Comparison of ENCODE assay signal across 4 worm cellular contexts in the genomic region with DNA sequence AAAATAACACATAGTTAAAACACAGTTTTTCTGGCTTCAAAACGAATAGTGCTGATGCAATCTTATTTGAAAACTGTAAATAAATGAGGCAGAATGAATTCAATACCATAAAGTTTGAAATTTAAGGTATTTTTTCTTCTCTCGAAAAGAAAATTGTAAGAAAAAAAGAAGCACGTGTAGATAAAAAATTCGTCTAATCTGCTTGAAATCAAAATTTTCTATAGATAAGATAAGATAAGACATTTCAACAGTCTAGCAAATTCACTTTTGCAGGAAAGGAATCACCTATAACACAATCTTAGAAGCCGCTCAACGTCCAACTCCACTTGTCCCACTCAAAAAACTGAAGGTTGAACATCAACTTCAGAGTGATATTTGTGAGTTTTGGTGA.
TF ChIP-seq lines count a peak whose summit lies in the region.

No protein-coding gene starts in this region.

TF ChIP-seq in whole organism, L1 larva, 84 proteins besides CTCF, POLR2A, EP300 and RAD21:
- no peak for TF ChIP-seq ceh-82 (tag; optimal IDR thresholded peaks at IDR 0.05; lab: Kevin White, UChicago)
- TF ChIP-seq ceh-90 (tag; optimal IDR thresholded peaks at IDR 0.05; lab: Kevin White, UChicago) = no peak
- TF ChIP-seq elt-2 (tag; optimal IDR thresholded peaks at IDR 0.05; lab: Kevin White, UChicago) = peak; percentile 78
- TF ChIP-seq hlh-4 (tag; optimal IDR thresholded peaks at IDR 0.05; lab: Kevin White, UChicago) = no peak
- no peak for TF ChIP-seq lin-13 (GFP tag; optimal IDR thresholded peaks at IDR 0.05; lab: Kevin White, UChicago)
- peak in 3 of 6 experiments; percentile 14 to 34 (median 27) for TF ChIP-seq elt-3 (tag; optimal IDR thresholded peaks at IDR 0.05; lab: Kevin White, UChicago)
- TF ChIP-seq blmp-1 (tag; optimal IDR thresholded peaks at IDR 0.05; lab: Kevin White, UChicago) = peak; percentile 13

TF ChIP-seq in whole organism, L2 larva, 48 proteins besides CTCF, POLR2A, EP300 and RAD21:
- TF ChIP-seq elt-1 (tag; optimal IDR thresholded peaks at IDR 0.05; lab: Kevin White, UChicago) (no peak), sma-3 (GFP tag; optimal IDR thresholded peaks at IDR 0.05; lab: Kevin White, UChicago) (no peak), fos-1 (tag; optimal IDR thresholded peaks at IDR 0.05; lab: Kevin White, UChicago) (peak; percentile 55), blmp-1 (tag; optimal IDR thresholded peaks at IDR 0.05; lab: Kevin White, UChicago; ENCODE audit: insufficient read depth) (peak; percentile 33)

TF ChIP-seq in whole organism, L3 larva, 47 proteins besides CTCF, POLR2A, EP300 and RAD21:
- peak; percentile 71 for TF ChIP-seq elt-2 (tag; optimal IDR thresholded peaks at IDR 0.05; lab: Kevin White, UChicago)
- TF ChIP-seq pqm-1 (tag; optimal IDR thresholded peaks at IDR 0.05; lab: Kevin White, UChicago) = peak; percentile 25
- no peak for TF ChIP-seq fos-1 (tag; optimal IDR thresholded peaks at IDR 0.05; lab: Kevin White, UChicago)
- TF ChIP-seq nhr-77 (tag; optimal IDR thresholded peaks at IDR 0.05; lab: Kevin White, UChicago) = no peak
- peak in 1 of 3 experiments; percentile 25 for TF ChIP-seq elt-3 (tag; optimal IDR thresholded peaks at IDR 0.05; lab: Kevin White, UChicago)
- no peak for TF ChIP-seq nhr-25 (tag; optimal IDR thresholded peaks at IDR 0.05; lab: Kevin White, UChicago)

TF ChIP-seq in whole organism, L4 larva, 104 proteins besides CTCF, POLR2A, EP300 and RAD21:
- TF ChIP-seq nhr-102 (tag; optimal IDR thresholded peaks at IDR 0.05; lab: Kevin White, UChicago) = peak; percentile 2
- peak; percentile 55 for TF ChIP-seq dmd-6 (GFP tag; IDR thresholded peaks at IDR 0.05; lab: Robert Waterston, UW)
- peak; percentile 65 for TF ChIP-seq mxl-3 (GFP tag; optimal IDR thresholded peaks at IDR 0.05; lab: Kevin White, UChicago)
- TF ChIP-seq dve-1 (tag; optimal IDR thresholded peaks at IDR 0.05; lab: Kevin White, UChicago; ENCODE audit: insufficient read depth) = peak; percentile 25
- no peak for TF ChIP-seq php-3 (GFP tag; IDR thresholded peaks at IDR 0.05; lab: Robert Waterston, UW)
- peak; percentile 13 for TF ChIP-seq aha-1 (tag; lab: Kevin White, UChicago)
- peak; percentile 18 for TF ChIP-seq T20F7.1 (GFP tag; optimal IDR thresholded peaks at IDR 0.05; lab: Kevin White, UChicago)
- no peak for TF ChIP-seq zip-2 (tag; optimal IDR thresholded peaks at IDR 0.05; lab: Kevin White, UChicago)
- TF ChIP-seq lsy-2 (tag; optimal IDR thresholded peaks at IDR 0.05; lab: Kevin White, UChicago) = peak in 1 of 2 experiments; percentile 16
